Worm (Caenorhabditis elegans): ENCODE measurements around the gene spe-10.

The spe-10 gene

ce11 chrV:10426253-10426652 is 42.2 kb downstream of the spe-10 start, which contains the start of gene apc-10:
Gene apc-10 (minus strand): TSS chrV:10426353.
- no peak for TF ChIP-seq mml-1 (tag; optimal IDR thresholded peaks at IDR 0.05)
- TF ChIP-seq nhr-77 (tag; optimal IDR thresholded peaks at IDR 0.05): no peak
- no peak for TF ChIP-seq ceh-9 (tag; optimal IDR thresholded peaks at IDR 0.05)
- TF ChIP-seq aly-2 (tag; optimal IDR thresholded peaks at IDR 0.05): no peak
- TF ChIP-seq nhr-12 (tag; optimal IDR thresholded peaks at IDR 0.05): no peak
- TF ChIP-seq egl-27 (tag; optimal IDR thresholded peaks at IDR 0.05): no peak
- TF ChIP-seq tbx-2 (tag; optimal IDR thresholded peaks at IDR 0.05): no peak
- no peak for TF ChIP-seq snpc-4 (tag; optimal IDR thresholded peaks at IDR 0.05)
- no peak for TF ChIP-seq fkh-10 (GFP tag; optimal IDR thresholded peaks at IDR 0.05)
- no peak for TF ChIP-seq ztf-4 (tag; optimal IDR thresholded peaks at IDR 0.05)
- TF ChIP-seq elt-2 (tag; optimal IDR thresholded peaks at IDR 0.05): no peak
- no peak for TF ChIP-seq nhr-67 (tag; optimal IDR thresholded peaks at IDR 0.05)

- TF ChIP-seq sea-2 (GFP tag; optimal IDR thresholded peaks at IDR 0.05): no peak
- no peak for TF ChIP-seq nhr-12 (tag; optimal IDR thresholded peaks at IDR 0.05)
- no peak for TF ChIP-seq ZK546.5 (tag; optimal IDR thresholded peaks at IDR 0.05)
- no peak for TF ChIP-seq lin-39 (tag; optimal IDR thresholded peaks at IDR 0.05)
- TF ChIP-seq nhr-77 (tag; optimal IDR thresholded peaks at IDR 0.05): no peak
- no peak for TF ChIP-seq nhr-25 (tag; optimal IDR thresholded peaks at IDR 0.05)
- TF ChIP-seq nhr-76 (tag; optimal IDR thresholded peaks at IDR 0.05): no peak
- TF ChIP-seq eor-1 (tag; optimal IDR thresholded peaks at IDR 0.05): no peak
- no peak for TF ChIP-seq unc-39 (tag; optimal IDR thresholded peaks at IDR 0.05)
- TF ChIP-seq nfya-1 (tag; optimal IDR thresholded peaks at IDR 0.05; ENCODE audit: insufficient read depth): no peak
Measured at ce11 chrV:10428608-10429007, 44.6 kb downstream of the spe-10 start, which contains the start of gene tag-314. Gene tag-314 (minus strand): TSS chrV:10428708.

ce11 chrV:10432607-10433006 is 48.6 kb downstream of the spe-10 start:
- TF ChIP-seq R02D3.7 (tag; optimal IDR thresholded peaks at IDR 0.05) (no peak), jun-1 (tag; optimal IDR thresholded peaks at IDR 0.05) (peak; percentile 54), zag-1 (tag; optimal IDR thresholded peaks at IDR 0.05) (no peak), nhr-76 (tag; optimal IDR thresholded peaks at IDR 0.05) (no peak), pha-4 (tag; optimal IDR thresholded peaks at IDR 0.05) (peak; percentile 53), pqm-1 (tag; optimal IDR thresholded peaks at IDR 0.05) (peak; percentile 79), sea-2 (GFP tag; optimal IDR thresholded peaks at IDR 0.05) (no peak), elt-2 (tag; optimal IDR thresholded peaks at IDR 0.05) (peak; percentile 96)

- TF ChIP-seq ZK546.5 (tag; optimal IDR thresholded peaks at IDR 0.05): no peak
- TF ChIP-seq pqm-1 (tag; optimal IDR thresholded peaks at IDR 0.05): peak; percentile 23
- peak; percentile 76 for TF ChIP-seq elt-2 (tag; optimal IDR thresholded peaks at IDR 0.05)
Measured at ce11 chrV:10433721-10434120, 49.7 kb downstream of the spe-10 start, which contains the start of gene Y32F6A.4. Gene Y32F6A.4 (minus strand): TSS chrV:10434067.

ce11 chrV:10435198-10435597 is 51.1 kb downstream of the spe-10 start:
- no peak for TF ChIP-seq elt-1 (tag; optimal IDR thresholded peaks at IDR 0.05)
- no peak for TF ChIP-seq egl-5 (tag; optimal IDR thresholded peaks at IDR 0.05)
- no peak for TF ChIP-seq pha-4 (tag; optimal IDR thresholded peaks at IDR 0.05)
- peak; percentile 57 for TF ChIP-seq elt-2 (tag; optimal IDR thresholded peaks at IDR 0.05)
- no peak for TF ChIP-seq nhr-12 (tag; optimal IDR thresholded peaks at IDR 0.05)
- TF ChIP-seq ceh-9 (tag; optimal IDR thresholded peaks at IDR 0.05): no peak
- no peak for TF ChIP-seq nhr-76 (tag; optimal IDR thresholded peaks at IDR 0.05)
- TF ChIP-seq nhr-25 (tag; optimal IDR thresholded peaks at IDR 0.05): no peak
- TF ChIP-seq mdl-1 (tag; optimal IDR thresholded peaks at IDR 0.05): no peak
- TF ChIP-seq pqm-1 (tag; optimal IDR thresholded peaks at IDR 0.05): peak; percentile 50

All from whole organism, L3 larva.